ENCODE assay signal across 1 fruit fly cellular context in genomic region chrX:14169068-14169642, dm6.
TF ChIP-seq lines count a peak whose summit lies in the region.

TSS of gene CG12480 (plus strand) at chrX:14169592.

TF ChIP-seq in whole organism, embryonic, 481 proteins besides CTCF, POLR2A, EP300 and RAD21 (continued from another document and continues in another):
- peak in 1 of 2 experiments; percentile 43 for TF ChIP-seq Pdp1 (GFP tag; optimal IDR thresholded peaks at IDR 0.05; lab: Kevin White, UChicago)
- TF ChIP-seq sisA (GFP tag; IDR thresholded peaks at IDR 0.05; lab: Robert Waterston, UW) = no peak
- peak; percentile 70 for TF ChIP-seq Hmr (GFP tag; optimal IDR thresholded peaks at IDR 0.05; lab: Kevin White, UChicago)
- no peak for TF ChIP-seq fru (optimal IDR thresholded peaks at IDR 0.05; lab: Kevin White, UChicago)
- TF ChIP-seq CG13775 (GFP tag; optimal IDR thresholded peaks at IDR 0.05; lab: Kevin White, UChicago) = peak; percentile 43
- TF ChIP-seq crp (GFP tag; optimal IDR thresholded peaks at IDR 0.05; lab: Kevin White, UChicago) = no peak
- peak; percentile 10 to 26 for TF ChIP-seq Hr51 (GFP tag; optimal IDR thresholded peaks at IDR 0.05; lab: Kevin White, UChicago)
- TF ChIP-seq pan (optimal IDR thresholded peaks at IDR 0.05; lab: Kevin White, UChicago) = no peak
- TF ChIP-seq pan (GFP tag; optimal IDR thresholded peaks at IDR 0.05 in 1 of 2, IDR thresholded peaks at IDR 0.05 in 1 of 2) = peak in 1 of 2 experiments; percentile 9
- TF ChIP-seq CG9727 (GFP tag; optimal IDR thresholded peaks at IDR 0.05; lab: Kevin White, UChicago) = peak; percentile 44
- peak; percentile 3 for TF ChIP-seq CG12219 (GFP tag; optimal IDR thresholded peaks at IDR 0.05; lab: Kevin White, UChicago)
- TF ChIP-seq Meics (GFP tag; optimal IDR thresholded peaks at IDR 0.05; lab: Kevin White, UChicago) = peak; percentile 73
- TF ChIP-seq CG31224 (GFP tag; IDR thresholded peaks at IDR 0.05; lab: Robert Waterston, UW) = peak; percentile 65
- TF ChIP-seq CG10274 (GFP tag; optimal IDR thresholded peaks at IDR 0.05; lab: Kevin White, UChicago) = peak; percentile 26
- TF ChIP-seq sd (tag; optimal IDR thresholded peaks at IDR 0.05; lab: Kevin White, UChicago) = peak; percentile 38
- no peak for TF ChIP-seq oc (tag; optimal IDR thresholded peaks at IDR 0.05; lab: Kevin White, UChicago)
- peak; percentile 58 for TF ChIP-seq CG9215 (GFP tag; IDR thresholded peaks at IDR 0.05; lab: Robert Waterston, UW)
- no peak for TF ChIP-seq sens-2 (GFP tag; IDR thresholded peaks at IDR 0.05; lab: Robert Waterston, UW)
- peak; percentile 64 for TF ChIP-seq CG13894 (tag; optimal IDR thresholded peaks at IDR 0.05; lab: Kevin White, UChicago)
- peak; percentile 62 for TF ChIP-seq NfI (GFP tag; optimal IDR thresholded peaks at IDR 0.05; lab: Kevin White, UChicago)
- peak; percentile 87 for TF ChIP-seq CG9932 (GFP tag; IDR thresholded peaks at IDR 0.05; lab: Robert Waterston, UW)
- TF ChIP-seq HmgZ (tag; optimal IDR thresholded peaks at IDR 0.05; lab: Kevin White, UChicago) = peak; percentile 44
- TF ChIP-seq CG12071 (GFP tag; optimal IDR thresholded peaks at IDR 0.05; lab: Kevin White, UChicago) = peak; percentile 30
- no peak for TF ChIP-seq ash1 (GFP tag; optimal IDR thresholded peaks at IDR 0.05; lab: Kevin White, UChicago)
- TF ChIP-seq CG9876 (GFP tag; optimal IDR thresholded peaks at IDR 0.05; lab: Kevin White, UChicago) = no peak
- no peak for TF ChIP-seq Sin3A (optimal IDR thresholded peaks at IDR 0.05; lab: Kevin White, UChicago)
- peak; percentile 66 for TF ChIP-seq CG3847 (GFP tag; IDR thresholded peaks at IDR 0.05; lab: Robert Waterston, UW)
- TF ChIP-seq Lpt (GFP tag; optimal IDR thresholded peaks at IDR 0.05; lab: Kevin White, UChicago) = no peak
- peak; percentile 52; the same call in 1 of the 2 replicates for TF ChIP-seq CG7372 (GFP tag; IDR thresholded peaks at IDR 0.05; lab: Robert Waterston, UW)
- 0 out of 2 replicates have a peak, but pooled peaks have one; percentile 23 for TF ChIP-seq Ptx1 (GFP tag; IDR thresholded peaks at IDR 0.05; lab: Robert Waterston, UW)
- TF ChIP-seq Abd-B (GFP tag; optimal IDR thresholded peaks at IDR 0.05; lab: Kevin White, UChicago) = no peak
- peak; percentile 43 for TF ChIP-seq CG6765 (GFP tag; optimal IDR thresholded peaks at IDR 0.05; lab: Kevin White, UChicago)
- TF ChIP-seq hkb (optimal IDR thresholded peaks at IDR 0.05; lab: Kevin White, UChicago) = no peak
- 0 out of 2 replicates have a peak, but pooled peaks have one; percentile 25 for TF ChIP-seq hkb (GFP tag; IDR thresholded peaks at IDR 0.05; lab: Robert Waterston, UW)
- peak; percentile 33 for TF ChIP-seq Hsf (GFP tag; optimal IDR thresholded peaks at IDR 0.05; lab: Kevin White, UChicago)
- peak; percentile 53 for TF ChIP-seq HLH54F (GFP tag; optimal IDR thresholded peaks at IDR 0.05; lab: Kevin White, UChicago)
- TF ChIP-seq CG18476 (GFP tag; optimal IDR thresholded peaks at IDR 0.05; lab: Kevin White, UChicago) = peak; percentile 37
- TF ChIP-seq odd (GFP tag; optimal IDR thresholded peaks at IDR 0.05; lab: Kevin White, UChicago) = no peak
- peak; percentile 38 for TF ChIP-seq CrebB (tag; optimal IDR thresholded peaks at IDR 0.05; lab: Kevin White, UChicago)
- peak; percentile 90 for TF ChIP-seq CG32532 (GFP tag; IDR thresholded peaks at IDR 0.05; lab: Robert Waterston, UW)
- peak; percentile 16 for TF ChIP-seq tio (GFP tag; optimal IDR thresholded peaks at IDR 0.05; lab: Kevin White, UChicago)
- TF ChIP-seq CG7271 (tag; optimal IDR thresholded peaks at IDR 0.05; lab: Kevin White, UChicago) = no peak
- TF ChIP-seq Ets97D (GFP tag; optimal IDR thresholded peaks at IDR 0.05; lab: Kevin White, UChicago) = no peak
- peak; percentile 6 for TF ChIP-seq nmo (GFP tag; optimal IDR thresholded peaks at IDR 0.05; lab: Kevin White, UChicago)
- peak; percentile 36 for TF ChIP-seq CoRest (tag; optimal IDR thresholded peaks at IDR 0.05; lab: Kevin White, UChicago)
- peak; percentile 49 for TF ChIP-seq fd3F (GFP tag; optimal IDR thresholded peaks at IDR 0.05; lab: Kevin White, UChicago)
- TF ChIP-seq CG7357 (GFP tag; IDR thresholded peaks at IDR 0.05; lab: Robert Waterston, UW) = no peak
- TF ChIP-seq CG14014 (GFP tag; IDR thresholded peaks at IDR 0.05; lab: Robert Waterston, UW) = peak; percentile 58; the same call in 1 of the 2 replicates
- TF ChIP-seq CG30020 (tag; optimal IDR thresholded peaks at IDR 0.05; lab: Kevin White, UChicago) = no peak
- peak; percentile 38 for TF ChIP-seq CG6854 (GFP tag; optimal IDR thresholded peaks at IDR 0.05; lab: Kevin White, UChicago)
- TF ChIP-seq CG7928 (GFP tag; optimal IDR thresholded peaks at IDR 0.05; lab: Kevin White, UChicago) = peak; percentile 32
- peak; percentile 20; the same call in 1 of the 2 replicates for TF ChIP-seq Ada2b (GFP tag; IDR thresholded peaks at IDR 0.05; lab: Robert Waterston, UW)
- peak; percentile 11 for TF ChIP-seq Six4 (GFP tag; optimal IDR thresholded peaks at IDR 0.05; lab: Kevin White, UChicago)
- TF ChIP-seq sob (GFP tag; IDR thresholded peaks at IDR 0.05; lab: Robert Waterston, UW) = peak; percentile 53; the same call in 1 of the 2 replicates
- TF ChIP-seq CG17385 (GFP tag; optimal IDR thresholded peaks at IDR 0.05; lab: Kevin White, UChicago) = peak; percentile 42
- TF ChIP-seq CG2120 (GFP tag; optimal IDR thresholded peaks at IDR 0.05; lab: Kevin White, UChicago) = peak; percentile 82
- TF ChIP-seq fu2 (GFP tag; optimal IDR thresholded peaks at IDR 0.05; lab: Kevin White, UChicago) = peak; percentile 42
- no peak for TF ChIP-seq hth (optimal IDR thresholded peaks at IDR 0.05; lab: Kevin White, UChicago)
- peak; percentile 6 for TF ChIP-seq exex (tag; optimal IDR thresholded peaks at IDR 0.05; lab: Kevin White, UChicago)
- no peak for TF ChIP-seq gt (GFP tag; IDR thresholded peaks at IDR 0.05; lab: Robert Waterston, UW)
- no peak for TF ChIP-seq CG43689 (GFP tag; IDR thresholded peaks at IDR 0.05; lab: Robert Waterston, UW)
- TF ChIP-seq CG11504 (tag; optimal IDR thresholded peaks at IDR 0.05; lab: Kevin White, UChicago) = peak; percentile 27
- TF ChIP-seq ems (GFP tag; optimal IDR thresholded peaks at IDR 0.05; lab: Kevin White, UChicago) = peak; percentile 44
- peak; percentile 68; the same call in 1 of the 3 replicates for TF ChIP-seq Dbx (GFP tag; IDR thresholded peaks at IDR 0.05; lab: Robert Waterston, UW)
- peak; percentile 79 for TF ChIP-seq CG3281 (GFP tag; optimal IDR thresholded peaks at IDR 0.05; lab: Kevin White, UChicago)
- peak; percentile 72 for TF ChIP-seq caup (GFP tag; optimal IDR thresholded peaks at IDR 0.05; lab: Kevin White, UChicago; ENCODE audit: severe bottlenecking)
- TF ChIP-seq dysf (GFP tag; IDR thresholded peaks at IDR 0.05; lab: Robert Waterston, UW) = peak; percentile 70; the same call in 2 of the 3 replicates
- peak; percentile 6 for TF ChIP-seq CG10543 (GFP tag; optimal IDR thresholded peaks at IDR 0.05; lab: Kevin White, UChicago)
- peak; percentile 16 for TF ChIP-seq CG6813 (GFP tag; optimal IDR thresholded peaks at IDR 0.05; lab: Kevin White, UChicago)
- TF ChIP-seq slbo (GFP tag; IDR thresholded peaks at IDR 0.05; lab: Robert Waterston, UW) = peak; percentile 86
- peak; percentile 30 for TF ChIP-seq CG10209 (GFP tag; optimal IDR thresholded peaks at IDR 0.05; lab: Kevin White, UChicago)
- peak; percentile 25; the same call in 1 of the 2 replicates for TF ChIP-seq CG10366 (GFP tag; IDR thresholded peaks at IDR 0.05; lab: Robert Waterston, UW)
- peak; percentile 0 for TF ChIP-seq Oli (tag; optimal IDR thresholded peaks at IDR 0.05; lab: Kevin White, UChicago)
- no peak for TF ChIP-seq vnd (GFP tag; IDR thresholded peaks at IDR 0.05; lab: Robert Waterston, UW; ENCODE audit: partially characterized antibody)
- peak; percentile 64 for TF ChIP-seq Fer3 (tag; optimal IDR thresholded peaks at IDR 0.05; lab: Kevin White, UChicago)
- peak; percentile 53 for TF ChIP-seq CG12155 (GFP tag; optimal IDR thresholded peaks at IDR 0.05; lab: Kevin White, UChicago)
- no peak for TF ChIP-seq mld (GFP tag; IDR thresholded peaks at IDR 0.05; lab: Robert Waterston, UW; ENCODE audit: partially characterized antibody)
- peak; percentile 70 for TF ChIP-seq lab (GFP tag; optimal IDR thresholded peaks at IDR 0.05; lab: Kevin White, UChicago)
- TF ChIP-seq CG30403 (GFP tag; optimal IDR thresholded peaks at IDR 0.05; lab: Kevin White, UChicago) = peak; percentile 40
- no peak for TF ChIP-seq CG33557 (GFP tag; optimal IDR thresholded peaks at IDR 0.05; lab: Kevin White, UChicago)
- no peak for TF ChIP-seq Antp (GFP tag; optimal IDR thresholded peaks at IDR 0.05; lab: Kevin White, UChicago)
- peak; percentile 32; the same call in 1 of the 2 replicates for TF ChIP-seq Xrp1 (GFP tag; IDR thresholded peaks at IDR 0.05; lab: Robert Waterston, UW)
- TF ChIP-seq MBD-R2 (GFP tag; IDR thresholded peaks at IDR 0.05; lab: Robert Waterston, UW) = peak; percentile 32; the same call in 1 of the 2 replicates
- TF ChIP-seq sna (GFP tag; IDR thresholded peaks at IDR 0.05; lab: Robert Waterston, UW; ENCODE audit: partially characterized antibody) = no peak
- TF ChIP-seq schlank (tag; optimal IDR thresholded peaks at IDR 0.05; lab: Kevin White, UChicago) = peak; percentile 55
- TF ChIP-seq Atf6 (GFP tag; IDR thresholded peaks at IDR 0.05; lab: Robert Waterston, UW) = peak; percentile 79
- peak; percentile 35 for TF ChIP-seq CG15011 (GFP tag; optimal IDR thresholded peaks at IDR 0.05; lab: Kevin White, UChicago)
- TF ChIP-seq al (GFP tag; IDR thresholded peaks at IDR 0.05; lab: Robert Waterston, UW) = peak; percentile 82
- 0 out of 2 replicates have a peak, but pooled peaks have one; percentile 55 for TF ChIP-seq rib (GFP tag; IDR thresholded peaks at IDR 0.05; lab: Robert Waterston, UW)
- peak; percentile 51 for TF ChIP-seq CG13624 (GFP tag; optimal IDR thresholded peaks at IDR 0.05; lab: Kevin White, UChicago)
- TF ChIP-seq peb (GFP tag; IDR thresholded peaks at IDR 0.05; lab: Robert Waterston, UW) = no peak
- TF ChIP-seq gro (GFP tag; optimal IDR thresholded peaks at IDR 0.05; lab: Kevin White, UChicago) = peak; percentile 87
- no peak for TF ChIP-seq CG2199 (GFP tag; IDR thresholded peaks at IDR 0.05; lab: Robert Waterston, UW)
- TF ChIP-seq Dek (tag; optimal IDR thresholded peaks at IDR 0.05; lab: Kevin White, UChicago) = peak; percentile 55
- TF ChIP-seq CG1233 (GFP tag; optimal IDR thresholded peaks at IDR 0.05; lab: Kevin White, UChicago) = peak; percentile 38
- peak; percentile 61 for TF ChIP-seq gem (tag; optimal IDR thresholded peaks at IDR 0.05; lab: Kevin White, UChicago)
- TF ChIP-seq sens (GFP tag; lab: Kevin White, UChicago) = peak; percentile 6
- peak; percentile 74 for TF ChIP-seq CG2678 (tag; optimal IDR thresholded peaks at IDR 0.05; lab: Kevin White, UChicago)
- peak; percentile 62 for TF ChIP-seq zfh2 (GFP tag; optimal IDR thresholded peaks at IDR 0.05; lab: Kevin White, UChicago)
- peak; percentile 48 for TF ChIP-seq CG6689 (GFP tag; IDR thresholded peaks at IDR 0.05; lab: Robert Waterston, UW)
- TF ChIP-seq lilli (GFP tag; optimal IDR thresholded peaks at IDR 0.05; lab: Kevin White, UChicago) = peak; percentile 75
- TF ChIP-seq CG11695 (GFP tag; IDR thresholded peaks at IDR 0.05; lab: Robert Waterston, UW) = 0 out of 3 replicates have a peak, but pooled peaks have one; percentile 25
- TF ChIP-seq CG12744 (GFP tag; optimal IDR thresholded peaks at IDR 0.05; lab: Kevin White, UChicago) = peak; percentile 24
- TF ChIP-seq CG18599 (GFP tag; optimal IDR thresholded peaks at IDR 0.05; lab: Kevin White, UChicago) = peak; percentile 70
- peak; percentile 49 for TF ChIP-seq Bteb2 (GFP tag; optimal IDR thresholded peaks at IDR 0.05; lab: Kevin White, UChicago)
- peak; percentile 59 for TF ChIP-seq CG9817 (tag; optimal IDR thresholded peaks at IDR 0.05; lab: Kevin White, UChicago)
- no peak for TF ChIP-seq prd (optimal IDR thresholded peaks at IDR 0.05; lab: Kevin White, UChicago)
- TF ChIP-seq prd (GFP tag; IDR thresholded peaks at IDR 0.05; lab: Robert Waterston, UW) = peak; percentile 64; the same call in 2 of the 3 replicates
- peak; percentile 85 for TF ChIP-seq CG10147 (GFP tag; optimal IDR thresholded peaks at IDR 0.05; lab: Kevin White, UChicago)
- peak; percentile 16 for TF ChIP-seq CG12659 (GFP tag; optimal IDR thresholded peaks at IDR 0.05; lab: Kevin White, UChicago)
- TF ChIP-seq CG34376 (GFP tag; optimal IDR thresholded peaks at IDR 0.05; lab: Kevin White, UChicago) = peak; percentile 36
- no peak for TF ChIP-seq gcm (GFP tag; optimal IDR thresholded peaks at IDR 0.05; lab: Kevin White, UChicago)
- TF ChIP-seq CG11247 (GFP tag; IDR thresholded peaks at IDR 0.05; lab: Robert Waterston, UW) = peak; percentile 47; the same call in 1 of the 2 replicates
- peak; percentile 60 for TF ChIP-seq BtbVII (GFP tag; optimal IDR thresholded peaks at IDR 0.05; lab: Kevin White, UChicago)
- peak; percentile 56 for TF ChIP-seq CG15269 (tag; optimal IDR thresholded peaks at IDR 0.05; lab: Kevin White, UChicago)
- TF ChIP-seq bab2 (GFP tag; optimal IDR thresholded peaks at IDR 0.05; lab: Kevin White, UChicago) = peak; percentile 3
- TF ChIP-seq CG2712 (tag; optimal IDR thresholded peaks at IDR 0.05; lab: Kevin White, UChicago) = peak; percentile 22
- no peak for TF ChIP-seq kay (GFP tag; optimal IDR thresholded peaks at IDR 0.05; lab: Kevin White, UChicago)
- TF ChIP-seq ac (GFP tag; optimal IDR thresholded peaks at IDR 0.05; lab: Kevin White, UChicago) = no peak
- no peak for TF ChIP-seq ci (GFP tag; IDR thresholded peaks at IDR 0.05; lab: Robert Waterston, UW)
- peak; percentile 90 for TF ChIP-seq Med (GFP tag; lab: Kevin White, UChicago)
- peak; percentile 9 for TF ChIP-seq CG16815 (GFP tag; optimal IDR thresholded peaks at IDR 0.05; lab: Kevin White, UChicago)
- peak; percentile 4 for TF ChIP-seq CG7556 (GFP tag; optimal IDR thresholded peaks at IDR 0.05; lab: Kevin White, UChicago)
- peak; percentile 77 for TF ChIP-seq CG12769 (tag; optimal IDR thresholded peaks at IDR 0.05; lab: Kevin White, UChicago)
- peak; percentile 51 for TF ChIP-seq CG15514 (GFP tag; optimal IDR thresholded peaks at IDR 0.05; lab: Kevin White, UChicago)
- TF ChIP-seq CG6175 (GFP tag; IDR thresholded peaks at IDR 0.05; lab: Robert Waterston, UW) = peak; percentile 37; the same call in 1 of the 3 replicates
- TF ChIP-seq Bgb (GFP tag; IDR thresholded peaks at IDR 0.05; lab: Robert Waterston, UW; ENCODE audit: partially characterized antibody) = no peak
- TF ChIP-seq sug (tag; optimal IDR thresholded peaks at IDR 0.05; lab: Kevin White, UChicago) = peak; percentile 13
- TF ChIP-seq CG17829 (tag; optimal IDR thresholded peaks at IDR 0.05; lab: Kevin White, UChicago) = no peak
- peak; percentile 15 for TF ChIP-seq Xbp1 (GFP tag; optimal IDR thresholded peaks at IDR 0.05; lab: Kevin White, UChicago)
- peak; percentile 40 for TF ChIP-seq CG8924 (tag; optimal IDR thresholded peaks at IDR 0.05; lab: Kevin White, UChicago)
